Fruit fly (Drosophila melanogaster): ENCODE measurements around the gene CG9040.

dm6 chr3L:13982516-13982915, 5.2 kb upstream of the CG9040 start:
- TF ChIP-seq C15 (GFP tag; IDR thresholded peaks at IDR 0.05) = no peak
- no peak for TF ChIP-seq CG30431 (GFP tag; optimal IDR thresholded peaks at IDR 0.05)
- TF ChIP-seq CG15269 (tag; optimal IDR thresholded peaks at IDR 0.05) = no peak
- TF ChIP-seq CG9817 (tag; optimal IDR thresholded peaks at IDR 0.05) = no peak
- no peak for TF ChIP-seq Opbp (GFP tag; IDR thresholded peaks at IDR 0.05; ENCODE audit: partially characterized antibody)
- TF ChIP-seq CG31365 (tag; optimal IDR thresholded peaks at IDR 0.05) = no peak
- no peak for TF ChIP-seq hkb (optimal IDR thresholded peaks at IDR 0.05)
- TF ChIP-seq hkb (GFP tag; IDR thresholded peaks at IDR 0.05) = no peak
- TF ChIP-seq HmgZ (tag; optimal IDR thresholded peaks at IDR 0.05) = no peak
- no peak for TF ChIP-seq CG7987 (GFP tag; optimal IDR thresholded peaks at IDR 0.05)
- no peak for TF ChIP-seq seq (GFP tag; IDR thresholded peaks at IDR 0.05)
